Fruit fly (Drosophila melanogaster) whole organism, prepupa: ENCODE data around the gene CG7914.

ENCODE experiments used
- Blimp-1 ChIP-seq: fragments of 200-800 bp; sonication (Bioruptor generic); optimal IDR thresholded peaks from 3 replicates; lab custom pipeline; 2017; ENCODE audit warnings: missing biosample characterization, missing genetic modification characterization, mild to moderate bottlenecking, moderate library complexity, missing genetic modification reagents
- CG10669 ChIP-seq: fragments of 200-800 bp; sonication (Bioruptor generic); optimal IDR thresholded peaks from 3 replicates; lab custom pipeline; 2018; ENCODE audit warnings: missing biosample characterization, mild to moderate bottlenecking, missing genetic modification characterization, moderate library complexity
- CG11294 ChIP-seq: fragments of 200-800 bp; sonication (Bioruptor generic); IDR thresholded peaks from 2 replicates; pipeline ENCODE4 v1.3.6; 2022; ENCODE audit warnings: missing biosample characterization, missing genetic modification characterization
- CG11762 ChIP-seq: fragments of 200-800 bp; sonication (Bioruptor generic); optimal IDR thresholded peaks from 3 replicates; lab custom pipeline; 2016; ENCODE audit warnings: missing biosample characterization, missing genetic modification characterization; ENCODE audit not compliant: insufficient read depth
- CG11902 ChIP-seq: fragments of 200-800 bp; sonication (Bioruptor generic); optimal IDR thresholded peaks from 3 replicates; lab custom pipeline; 2016; ENCODE audit warnings: missing biosample characterization, missing genetic modification characterization
- CG15336 ChIP-seq: fragments of 200-800 bp; sonication (Bioruptor generic); IDR thresholded peaks from 2 replicates; pipeline ENCODE4 v1.3.6; 2022; ENCODE audit warnings: missing biosample characterization, missing genetic modification characterization
- CG1621 ChIP-seq: fragments of 200-800 bp; sonication (Bioruptor generic); optimal IDR thresholded peaks from 3 replicates; lab custom pipeline; 2018; ENCODE audit warnings: missing biosample characterization, mild to moderate bottlenecking, missing genetic modification characterization
- CG3032 ChIP-seq: fragments of 200-800 bp; optimal IDR thresholded peaks from 2 replicates; lab custom pipeline; 2019; ENCODE audit warnings: missing biosample characterization, mild to moderate bottlenecking, missing genetic modification characterization, moderate library complexity
- CG31627 ChIP-seq: fragments of 200-800 bp; sonication (Bioruptor generic); optimal IDR thresholded peaks from 3 replicates; lab custom pipeline; 2016; ENCODE audit warnings: missing biosample characterization, missing genetic modification characterization
- CG32006 ChIP-seq: fragments of 200-800 bp; sonication (Bioruptor generic); optimal IDR thresholded peaks from 3 replicates; lab custom pipeline; 2017; ENCODE audit warnings: missing biosample characterization, mild to moderate bottlenecking, missing genetic modification characterization
- CG34406 ChIP-seq: fragments of 200-800 bp; sonication (Bioruptor generic); optimal IDR thresholded peaks from 3 replicates; lab custom pipeline; 2016; ENCODE audit warnings: missing biosample characterization, missing genetic modification characterization
- CG6163 ChIP-seq: fragments of 200-800 bp; sonication (Bioruptor generic); IDR thresholded peaks from 3 replicates; pipeline ENCODE4 v1.3.6; 2022; ENCODE audit warnings: missing biosample characterization, missing genetic modification characterization
- CG6792 ChIP-seq: fragments of 200-800 bp; sonication (Bioruptor generic); optimal IDR thresholded peaks from 3 replicates; lab custom pipeline; 2016; ENCODE audit warnings: missing biosample characterization, missing genetic modification characterization
- CG6808 ChIP-seq: fragments of 200-800 bp; sonication (Bioruptor generic); optimal IDR thresholded peaks from 3 replicates; lab custom pipeline; 2017; ENCODE audit warnings: missing biosample characterization, missing genetic modification characterization, mild to moderate bottlenecking, moderate library complexity, missing genetic modification reagents
- CG8632 ChIP-seq: fragments of 200-800 bp; sonication (Bioruptor generic); optimal IDR thresholded peaks from 3 replicates; lab custom pipeline; 2016; ENCODE audit warnings: missing biosample characterization, missing genetic modification characterization
- Eip75B ChIP-seq: fragments of 200-800 bp; sonication (Bioruptor generic); optimal IDR thresholded peaks from 3 replicates; lab custom pipeline; 2016; ENCODE audit warnings: missing biosample characterization, missing genetic modification characterization
- Eip78C ChIP-seq: fragments of 200-800 bp; sonication (Bioruptor generic); peaks from one replicate; lab custom pipeline; 2016; ENCODE audit warnings: missing biosample characterization, missing genetic modification characterization
- Eip93F ChIP-seq: fragments of 200-800 bp; sonication (Bioruptor generic); optimal IDR thresholded peaks from 2 replicates; lab custom pipeline; 2016; ENCODE audit warnings: missing biosample characterization, mild to moderate bottlenecking, missing genetic modification characterization
- Ets96B ChIP-seq: fragments of 200-800 bp; optimal IDR thresholded peaks from 2 replicates; lab custom pipeline; 2019; ENCODE audit warnings: missing biosample characterization, mild to moderate bottlenecking, missing genetic modification characterization, moderate library complexity
- Gug ChIP-seq: fragments of 200-800 bp; sonication (Bioruptor generic); IDR thresholded peaks from 2 replicates; pipeline ENCODE4 v1.3.6; 2022; ENCODE audit warnings: missing biosample characterization, missing genetic modification characterization
- Hr39 ChIP-seq: fragments of 200-800 bp; sonication (Bioruptor generic); optimal IDR thresholded peaks from 2 replicates; lab custom pipeline; 2016; ENCODE audit warnings: missing biosample characterization, missing genetic modification characterization
- Hr4 ChIP-seq: fragments of 200-800 bp; sonication (Bioruptor generic); optimal IDR thresholded peaks from 3 replicates; lab custom pipeline; 2016; ENCODE audit warnings: missing biosample characterization, missing genetic modification characterization
- Lpt ChIP-seq: fragments of 200-800 bp; sonication (Bioruptor generic); optimal IDR thresholded peaks from 3 replicates; lab custom pipeline; 2016; ENCODE audit warnings: missing biosample characterization, missing genetic modification characterization
- Met ChIP-seq: fragments of 200-800 bp; sonication (Bioruptor generic); optimal IDR thresholded peaks from 3 replicates; lab custom pipeline; 2016; ENCODE audit warnings: missing biosample characterization, missing genetic modification characterization
- OdsH ChIP-seq: fragments of 200-800 bp; sonication (Bioruptor generic); optimal IDR thresholded peaks from 3 replicates; lab custom pipeline; 2016; ENCODE audit warnings: missing biosample characterization, missing genetic modification characterization
- Sox102F ChIP-seq: fragments of 200-800 bp; sonication (Bioruptor generic); optimal IDR thresholded peaks from 2 replicates; lab custom pipeline; 2016; ENCODE audit warnings: missing biosample characterization, mild to moderate bottlenecking, missing genetic modification characterization
- Sox14 ChIP-seq: fragments of 200-800 bp; sonication (Bioruptor generic); optimal IDR thresholded peaks from 3 replicates; lab custom pipeline; 2016; ENCODE audit warnings: missing biosample characterization, missing genetic modification characterization
- Sox15 ChIP-seq: fragments of 200-800 bp; sonication (Bioruptor generic); optimal IDR thresholded peaks from 3 replicates; lab custom pipeline; 2016; ENCODE audit warnings: missing biosample characterization, missing genetic modification characterization
- achi ChIP-seq: fragments of 200-800 bp; sonication (Bioruptor generic); optimal IDR thresholded peaks from 3 replicates; lab custom pipeline; 2016; ENCODE audit warnings: missing biosample characterization, missing genetic modification characterization
- acj6 ChIP-seq: fragments of 200-800 bp; sonication (Bioruptor generic); optimal IDR thresholded peaks from 3 replicates; lab custom pipeline; 2016; ENCODE audit warnings: missing biosample characterization, missing genetic modification characterization
- cyc ChIP-seq: fragments of 200-800 bp; sonication (Bioruptor generic); optimal IDR thresholded peaks from 3 replicates; lab custom pipeline; 2016; ENCODE audit warnings: missing biosample characterization, missing genetic modification characterization
- dsx ChIP-seq: fragments of 200-800 bp; optimal IDR thresholded peaks from 3 replicates; lab custom pipeline; 2019; ENCODE audit warnings: missing biosample characterization, mild to moderate bottlenecking, missing genetic modification characterization, moderate library complexity; ENCODE audit not compliant: poor library complexity, severe bottlenecking
- eg ChIP-seq: fragments of 200-800 bp; sonication (Bioruptor generic); IDR thresholded peaks from 3 replicates; pipeline ENCODE4 v1.3.6; 2022; ENCODE audit warnings: missing biosample characterization, missing genetic modification characterization
- fd59A ChIP-seq: fragments of 200-800 bp; sonication (Bioruptor generic); optimal IDR thresholded peaks from 2 replicates; lab custom pipeline; 2017; ENCODE audit warnings: missing biosample characterization, mild to moderate bottlenecking, missing genetic modification characterization, missing genetic modification reagents
- fd85E ChIP-seq: fragments of 200-800 bp; sonication (Bioruptor generic); optimal IDR thresholded peaks from 3 replicates; lab custom pipeline; 2016; ENCODE audit warnings: missing biosample characterization, missing genetic modification characterization
- fkh ChIP-seq: fragments of 200-800 bp; sonication (Bioruptor generic); optimal IDR thresholded peaks from 3 replicates; lab custom pipeline; 2017; ENCODE audit warnings: missing biosample characterization, mild to moderate bottlenecking, missing genetic modification characterization, moderate library complexity
- lz ChIP-seq: fragments of 200-800 bp; sonication (Bioruptor generic); optimal IDR thresholded peaks from 3 replicates; lab custom pipeline; 2016; ENCODE audit warnings: missing biosample characterization, missing genetic modification characterization
- pdm3 ChIP-seq: fragments of 200-800 bp; sonication (Bioruptor generic); optimal IDR thresholded peaks from 3 replicates; lab custom pipeline; 2016; ENCODE audit warnings: missing biosample characterization, missing genetic modification characterization
- spab ChIP-seq: fragments of 200-800 bp; sonication (Bioruptor generic); optimal IDR thresholded peaks from 2 replicates; lab custom pipeline; 2017; ENCODE audit warnings: missing biosample characterization, mild to moderate bottlenecking, missing genetic modification characterization, missing genetic modification reagents
- ss ChIP-seq, 2 experiments: fragments of 200-800 bp; sonication (Bioruptor generic); optimal IDR thresholded peaks; 2 replicates in 1 of 2; 3 replicates in 1 of 2; lab custom pipeline; 2017 to 2018; ENCODE audit warnings: mild to moderate bottlenecking in 2 of 2, missing biosample characterization in 2 of 2, missing genetic modification characterization in 2 of 2, moderate library complexity in 1 of 2
- svp ChIP-seq: fragments of 200-800 bp; sonication (Bioruptor generic); peaks from one replicate; lab custom pipeline; 2016; ENCODE audit warnings: missing biosample characterization, missing genetic modification characterization
- vri ChIP-seq: fragments of 200-800 bp; sonication (Bioruptor generic); optimal IDR thresholded peaks from 3 replicates; lab custom pipeline; 2016; ENCODE audit warnings: missing biosample characterization, mild to moderate bottlenecking, missing genetic modification characterization

Gene CG7914

dm6 chrX:19152570-19153287, 40.5 kb downstream of the CG7914 start (continued):
- TF ChIP-seq Met (GFP tag; lab: Kevin White, UChicago): peak; percentile 83
- TF ChIP-seq CG10669 (GFP tag; lab: Kevin White, UChicago): peak; percentile 62
- TF ChIP-seq svp (GFP tag; lab: Kevin White, UChicago): peak; percentile 98
- peak; percentile 62 for TF ChIP-seq Hr39 (GFP tag; lab: Kevin White, UChicago)
- TF ChIP-seq Sox15 (GFP tag; lab: Kevin White, UChicago): peak; percentile 72
- TF ChIP-seq Lpt (GFP tag; lab: Kevin White, UChicago): peak; percentile 32
- peak; percentile 72 for TF ChIP-seq CG8632
- peak; percentile 76 for TF ChIP-seq Hr4 (GFP tag; lab: Kevin White, UChicago)
- TF ChIP-seq Sox14 (GFP tag; lab: Kevin White, UChicago): peak; percentile 58
- TF ChIP-seq achi (GFP tag; lab: Kevin White, UChicago): peak; percentile 77
- TF ChIP-seq Eip78C (GFP tag; lab: Kevin White, UChicago): peak; percentile 89
- no peak for TF ChIP-seq fd85E
- peak; percentile 52 for TF ChIP-seq CG3032
- TF ChIP-seq Gug (GFP tag; lab: Robert Waterston, UW): peak; percentile 50
- TF ChIP-seq CG15336 (GFP tag; lab: Robert Waterston, UW): peak; percentile 77
- TF ChIP-seq CG11762: peak; percentile 58
- TF ChIP-seq dsx (GFP tag; lab: Kevin White, UChicago): no peak
- TF ChIP-seq CG6808 (GFP tag; lab: Kevin White, UChicago): peak; percentile 53
- TF ChIP-seq OdsH (GFP tag; lab: Kevin White, UChicago): peak; percentile 84
- 0 out of 2 replicates have a peak, but pooled peaks have one; percentile 47 for TF ChIP-seq CG11294 (GFP tag; lab: Robert Waterston, UW)
- peak; percentile 55; the same call in 2 of the 3 replicates for TF ChIP-seq CG6163 (GFP tag; lab: Robert Waterston, UW)
- TF ChIP-seq Ets96B (tag; lab: Kevin White, UChicago): peak; percentile 44
- peak; percentile 79 for TF ChIP-seq acj6 (GFP tag; lab: Kevin White, UChicago)
- peak; percentile 16 for TF ChIP-seq Blimp-1 (GFP tag; lab: Kevin White, UChicago)
- peak; percentile 76 for TF ChIP-seq CG6792 (GFP tag; lab: Kevin White, UChicago)
- TF ChIP-seq vri (GFP tag; lab: Kevin White, UChicago): peak; percentile 37
- peak; percentile 79 for TF ChIP-seq lz (GFP tag; lab: Kevin White, UChicago)
- TF ChIP-seq CG34406 (GFP tag; lab: Kevin White, UChicago): peak; percentile 80
- TF ChIP-seq fd59A (GFP tag; lab: Kevin White, UChicago): peak; percentile 29
- TF ChIP-seq ss (GFP tag; optimal IDR thresholded peaks at IDR 0.05; lab: Kevin White, UChicago): peak in 1 of 2 experiments; percentile 49
- TF ChIP-seq eg (GFP tag; lab: Robert Waterston, UW): peak; percentile 60; the same call in 2 of the 3 replicates
- TF ChIP-seq spab (GFP tag; lab: Kevin White, UChicago): peak; percentile 48

DNA sequence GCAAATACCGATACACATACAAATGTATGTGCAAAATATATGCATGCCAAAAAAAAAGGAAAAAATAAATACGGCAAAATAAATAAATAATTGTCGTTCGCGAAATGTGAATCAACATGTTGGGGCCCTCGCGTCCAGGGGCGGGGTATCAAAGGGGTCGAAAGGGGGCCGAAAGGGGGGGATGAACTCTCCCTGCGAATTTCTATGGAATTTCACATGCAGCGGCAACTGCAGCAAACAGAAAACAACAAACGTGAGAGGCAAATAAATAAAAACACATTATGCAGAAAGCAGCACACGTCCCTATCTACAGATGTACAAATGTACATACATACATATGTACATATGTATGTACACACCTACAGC, 43.8 kb downstream of the CG7914 start:
- TF ChIP-seq CG6792 (GFP tag; lab: Kevin White, UChicago) (no peak), CG6163 (GFP tag; lab: Robert Waterston, UW) (0 out of 3 replicates have a peak, but pooled peaks have one; percentile 9), Sox102F (GFP tag; lab: Kevin White, UChicago) (no peak), Lpt (GFP tag; lab: Kevin White, UChicago) (no peak), Gug (GFP tag; lab: Robert Waterston, UW) (no peak)

dm6 chrX:19148798-19149510, 44.3 kb downstream of the CG7914 start:
- no peak for TF ChIP-seq fd59A (GFP tag; lab: Kevin White, UChicago)
- TF ChIP-seq Eip78C (GFP tag; lab: Kevin White, UChicago): peak; percentile 84
- TF ChIP-seq pdm3 (GFP tag; lab: Kevin White, UChicago): peak; percentile 34
- no peak for TF ChIP-seq achi (GFP tag; lab: Kevin White, UChicago)
- peak; percentile 1 for TF ChIP-seq CG32006 (GFP tag; lab: Kevin White, UChicago)
- no peak for TF ChIP-seq Eip75B (GFP tag; lab: Kevin White, UChicago)
- TF ChIP-seq CG11902 (GFP tag; lab: Kevin White, UChicago): no peak
- TF ChIP-seq Sox14 (GFP tag; lab: Kevin White, UChicago): peak; percentile 45
- no peak for TF ChIP-seq Sox15 (GFP tag; lab: Kevin White, UChicago)
- TF ChIP-seq Sox102F (GFP tag; lab: Kevin White, UChicago): peak; percentile 63
- TF ChIP-seq CG15336 (GFP tag; lab: Robert Waterston, UW): no peak
- no peak for TF ChIP-seq Ets96B (tag; lab: Kevin White, UChicago)
- TF ChIP-seq CG1621 (tag; lab: Kevin White, UChicago): no peak
- peak; percentile 50 for TF ChIP-seq Met (GFP tag; lab: Kevin White, UChicago)
- TF ChIP-seq CG8632: no peak
- peak; percentile 50 for TF ChIP-seq CG31627 (GFP tag; lab: Kevin White, UChicago)
- TF ChIP-seq OdsH (GFP tag; lab: Kevin White, UChicago): peak; percentile 22
- peak; percentile 5 for TF ChIP-seq cyc (GFP tag; lab: Kevin White, UChicago)
- TF ChIP-seq CG34406 (GFP tag; lab: Kevin White, UChicago): peak; percentile 18
- no peak for TF ChIP-seq fkh (GFP tag; lab: Kevin White, UChicago)
- no peak for TF ChIP-seq Lpt (GFP tag; lab: Kevin White, UChicago)
- peak; percentile 12 for TF ChIP-seq Eip93F
- no peak for TF ChIP-seq Gug (GFP tag; lab: Robert Waterston, UW)
- TF ChIP-seq CG6792 (GFP tag; lab: Kevin White, UChicago): no peak
